Fruit fly (Drosophila melanogaster) whole organism, wandering third instar larva: Measurements from ENCODE around the gene mthl12.

Source experiments
- CG32264 ChIP-seq: fragments of 200-800 bp; sonication (Bioruptor generic); optimal IDR thresholded peaks from 2 replicates; lab custom pipeline; 2016; ENCODE audit warnings: missing biosample characterization, missing genetic modification characterization
- CrebA ChIP-seq: fragments of 200-800 bp; sonication (Bioruptor generic); optimal IDR thresholded peaks from 2 replicates; lab custom pipeline; 2016; ENCODE audit warnings: missing biosample characterization, mild to moderate bottlenecking, missing genetic modification characterization, borderline replicate concordance
- HLH106 ChIP-seq: fragments of 200-800 bp; optimal IDR thresholded peaks from 3 replicates; lab custom pipeline; 2019; ENCODE audit warnings: missing biosample characterization, mild to moderate bottlenecking, missing genetic modification characterization, moderate library complexity
- Hnf4 ChIP-seq: fragments of 200-800 bp; sonication (Bioruptor generic); optimal IDR thresholded peaks from 2 replicates; lab custom pipeline; 2016; ENCODE audit warnings: missing biosample characterization, mild to moderate bottlenecking, missing genetic modification characterization
- Jra ChIP-seq: sonication (Bioruptor generic); optimal IDR thresholded peaks from 2 replicates; lab custom pipeline; 2016; ENCODE audit warnings: missing biosample characterization, missing genetic modification characterization
- Myc ChIP-seq: fragments of >200 bp; optimal IDR thresholded peaks from 2 replicates; lab custom pipeline; 2017
- Rel ChIP-seq, 2 experiments: fragments of 200-800 bp; sonication (Bioruptor generic) in 1 of 2; optimal IDR thresholded peaks; 2 replicates in 1 of 2; 3 replicates in 1 of 2; lab custom pipeline; 2016 to 2019; ENCODE audit warnings: mild to moderate bottlenecking in 2 of 2, missing biosample characterization in 2 of 2, missing genetic modification characterization in 2 of 2, moderate library complexity in 1 of 2
- Sp1 ChIP-seq: fragments of 200-800 bp; sonication (Bioruptor generic); optimal IDR thresholded peaks from 3 replicates; lab custom pipeline; 2019; ENCODE audit warnings: missing biosample characterization, mild to moderate bottlenecking, missing genetic modification characterization, moderate library complexity
- dmrt93B ChIP-seq: fragments of 200-800 bp; sonication (Bioruptor generic); optimal IDR thresholded peaks from 2 replicates; lab custom pipeline; 2018; ENCODE audit warnings: missing biosample characterization, mild to moderate bottlenecking, missing genetic modification characterization
- psq ChIP-seq: fragments of 200-800 bp; sonication (Bioruptor generic); optimal IDR thresholded peaks from 3 replicates; lab custom pipeline; 2017; ENCODE audit warnings: missing biosample characterization, mild to moderate bottlenecking, missing genetic modification characterization, moderate library complexity
- sage ChIP-seq: fragments of 200-800 bp; sonication (Bioruptor generic); optimal IDR thresholded peaks from 2 replicates; lab custom pipeline; 2016; ENCODE audit warnings: missing biosample characterization, mild to moderate bottlenecking, missing genetic modification characterization
- tai ChIP-seq: sonication (Bioruptor generic); optimal IDR thresholded peaks from 2 replicates; lab custom pipeline; 2016; ENCODE audit warnings: missing biosample characterization, missing genetic modification characterization
- usp ChIP-seq: fragments of >200 bp; optimal IDR thresholded peaks from 2 replicates; lab custom pipeline; 2017; ENCODE audit warnings: missing biosample characterization, missing genetic modification characterization

dm6 chr3R:13393009-13393408 is 39.5 kb downstream of the mthl12 start:
- TF ChIP-seq psq (GFP tag; lab: Kevin White, UChicago) (no peak), Sp1 (no peak), usp (GFP tag; lab: Kevin White, UChicago) (no peak), Jra (no peak), tai (no peak), HLH106 (tag; lab: Kevin White, UChicago) (no peak), Hnf4 (GFP tag; lab: Kevin White, UChicago) (no peak), sage (GFP tag; lab: Kevin White, UChicago) (no peak), CrebA (GFP tag; lab: Kevin White, UChicago) (no peak), dmrt93B (GFP tag; lab: Kevin White, UChicago) (no peak), Myc (lab: Kevin White, UChicago) (no peak), CG32264 (no peak), Rel (GFP tag; optimal IDR thresholded peaks at IDR 0.05; lab: Kevin White, UChicago) (no peak), Rel (tag; optimal IDR thresholded peaks at IDR 0.05; lab: Kevin White, UChicago) (no peak)
